Worm (Caenorhabditis elegans): ENCODE results near the gene col-162.

DNA sequence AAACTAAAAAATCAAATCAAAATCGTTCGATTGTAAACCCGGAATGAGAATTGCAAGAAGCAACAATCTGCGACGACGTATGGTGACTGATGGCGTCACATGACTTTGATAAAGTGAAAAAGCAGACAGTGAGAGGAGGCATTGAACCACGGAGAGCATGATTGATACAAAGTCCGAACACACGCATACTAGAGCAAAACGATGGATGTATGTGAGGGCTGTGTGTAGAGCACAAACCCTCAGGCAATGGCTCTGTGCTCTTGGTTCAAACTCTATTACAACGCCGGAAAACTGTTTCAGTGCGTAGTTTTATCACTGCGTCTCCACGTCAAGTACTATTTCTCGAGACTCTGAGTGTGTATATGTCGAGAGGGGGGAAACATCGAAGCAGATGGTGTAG lies 39.2 kb upstream of the col-162 start:
- TF ChIP-seq W03F9.2 (tag; optimal IDR thresholded peaks at IDR 0.05) (no peak), him-1 (tag; optimal IDR thresholded peaks at IDR 0.05) (no peak)
